Worm (Caenorhabditis elegans): ENCODE data around the gene atg-2.

- TF ChIP-seq unc-55 (GFP tag; optimal IDR thresholded peaks at IDR 0.05) (no peak), lin-13 (GFP tag; optimal IDR thresholded peaks at IDR 0.05) (no peak), nhr-237 (tag; optimal IDR thresholded peaks at IDR 0.05) (no peak), unc-62 (GFP tag; optimal IDR thresholded peaks at IDR 0.05) (no peak), nhr-25 (tag; optimal IDR thresholded peaks at IDR 0.05) (no peak), skn-1 (tag; optimal IDR thresholded peaks at IDR 0.05) (no peak), ztf-1 (GFP tag; conservative IDR thresholded peaks at IDR 0.05) (no peak), ztf-11 (tag; optimal IDR thresholded peaks at IDR 0.05) (no peak), aly-2 (tag; optimal IDR thresholded peaks at IDR 0.05) (no peak)
Observed at ce11 chrX:6761211-6761610, 45.4 kb upstream of the atg-2 start.

Data from whole organism, L2 larva.